Worm (Caenorhabditis elegans) whole organism, L4 larva: ENCODE results near the gene T06C12.12.

ENCODE experiments used
- D1046.2 ChIP-seq: fragments of 200-800 bp; sonication (Bioruptor generic); IDR thresholded peaks from 2 replicates; pipeline ENCODE4 v1.3.6; 2022; ENCODE audit warnings: missing genetic modification characterization, missing compliant biosample characterization
- F10B5.3 ChIP-seq: sonication (generic microtip); optimal IDR thresholded peaks from 2 replicates; lab custom pipeline; 2016; ENCODE audit warnings: mild to moderate bottlenecking, missing genetic modification characterization, missing compliant biosample characterization
- F26F4.8 ChIP-seq: fragments of 200-800 bp; sonication (Bioruptor generic); conservative IDR thresholded peaks from 2 replicates; pipeline ENCODE4 v1.3.6; 2022; ENCODE audit warnings: missing genetic modification characterization, missing compliant biosample characterization
- F37D6.2 ChIP-seq: sonication (generic microtip); optimal IDR thresholded peaks from 2 replicates; lab custom pipeline; 2016; ENCODE audit warnings: mild to moderate bottlenecking, missing genetic modification characterization, missing compliant biosample characterization
- F44E2.7 ChIP-seq: fragments of 200-800 bp; sonication (Bioruptor generic); IDR thresholded peaks from 2 replicates; pipeline ENCODE4 v2.1.2; 2022; ENCODE audit warnings: missing genetic modification characterization, missing compliant biosample characterization
- R02D3.7 ChIP-seq: fragments of 150-350 bp; sonication (generic microtip); optimal IDR thresholded peaks from 3 replicates; lab custom pipeline; 2014; ENCODE audit warnings: missing biosample characterization, missing genetic modification characterization
- T20F7.1 ChIP-seq: fragments of 200-800 bp; sonication (Bioruptor generic); optimal IDR thresholded peaks from 2 replicates; lab custom pipeline; 2018; ENCODE audit warnings: mild to moderate bottlenecking, missing genetic modification characterization, missing compliant biosample characterization
- T26A8.4 ChIP-seq: fragments of 200-800 bp; sonication (Bioruptor generic); IDR thresholded peaks from 2 replicates; pipeline ENCODE4 v1.3.6; 2022; ENCODE audit warnings: missing genetic modification characterization, missing compliant biosample characterization
- ZK337.2 ChIP-seq: fragments of 200-800 bp; sonication (Bioruptor generic); IDR thresholded peaks from 2 replicates; pipeline ENCODE4 v1.3.6; 2022; ENCODE audit warnings: missing genetic modification reagents, missing genetic modification characterization, missing compliant biosample characterization
- aha-1 ChIP-seq: fragments of 150-350 bp; peaks from one replicate; lab custom pipeline; 2014; ENCODE audit warnings: missing biosample characterization, missing genetic modification characterization
- ama-1 ChIP-seq: fragments of 150-350 bp; optimal IDR thresholded peaks from 2 replicates; lab custom pipeline; 2014; ENCODE audit warnings: inconsistent platforms, mixed read lengths
- ceh-28 ChIP-seq: fragments of 150-350 bp; optimal IDR thresholded peaks from 2 replicates; lab custom pipeline; 2014; ENCODE audit warnings: missing biosample characterization, missing genetic modification reagents, missing genetic modification characterization
- ceh-32 ChIP-seq: sonication (generic microtip); optimal IDR thresholded peaks from 2 replicates; lab custom pipeline; 2016; ENCODE audit warnings: mild to moderate bottlenecking, missing genetic modification characterization, missing compliant biosample characterization; ENCODE audit not compliant: poor library complexity
- ceh-44 ChIP-seq: fragments of 200-800 bp; sonication (Bioruptor generic); IDR thresholded peaks from 2 replicates; pipeline ENCODE4 v1.3.6; 2022; ENCODE audit warnings: missing genetic modification reagents, missing genetic modification characterization, missing compliant biosample characterization
- daf-12 ChIP-seq: fragments of 150-350 bp; optimal IDR thresholded peaks from 2 replicates; lab custom pipeline; 2014; ENCODE audit warnings: missing biosample characterization, missing genetic modification reagents, missing genetic modification characterization
- daf-16 ChIP-seq, 3 experiments: sonication (generic microtip); optimal IDR thresholded peaks; 2 replicates each; lab custom pipeline; 2016 to 2017; ENCODE audit warnings: missing genetic modification characterization in 3 of 3, missing genetic modification reagents in 3 of 3, mild to moderate bottlenecking in 2 of 3, missing compliant biosample characterization in 2 of 3, missing biosample characterization in 1 of 3, moderate library complexity in 1 of 3
- dmd-6 ChIP-seq: fragments of 200-800 bp; sonication (Bioruptor generic); IDR thresholded peaks from 2 replicates; pipeline ENCODE4 v1.3.6; 2022; ENCODE audit warnings: missing genetic modification reagents, missing genetic modification characterization, missing compliant biosample characterization
- dmd-8 ChIP-seq: fragments of 200-800 bp; sonication (Bioruptor generic); IDR thresholded peaks from 2 replicates; pipeline ENCODE4 v1.3.6; 2022; ENCODE audit warnings: missing genetic modification characterization, missing compliant biosample characterization
- dpl-1 ChIP-seq: fragments of 150-350 bp; optimal IDR thresholded peaks from 2 replicates; lab custom pipeline; 2014; ENCODE audit warnings: missing biosample characterization, missing genetic modification reagents, missing genetic modification characterization
- duxl-1 ChIP-seq: sonication (generic microtip); optimal IDR thresholded peaks from 2 replicates; lab custom pipeline; 2016; ENCODE audit warnings: mild to moderate bottlenecking, missing genetic modification characterization, moderate library complexity, missing compliant biosample characterization; ENCODE audit not compliant: poor library complexity
- egl-27 ChIP-seq: sonication (generic microtip); optimal IDR thresholded peaks from 3 replicates; lab custom pipeline; 2017; ENCODE audit warnings: missing biosample characterization, missing genetic modification reagents, missing genetic modification characterization
- hlh-11 ChIP-seq: fragments of 200-800 bp; sonication (Bioruptor generic); optimal IDR thresholded peaks from 2 replicates; lab custom pipeline; 2018; ENCODE audit warnings: mild to moderate bottlenecking, missing genetic modification characterization, missing compliant biosample characterization
- hlh-30 ChIP-seq: sonication (generic microtip); optimal IDR thresholded peaks from 2 replicates; lab custom pipeline; 2017; ENCODE audit warnings: antibody characterized with exemption, mild to moderate bottlenecking, missing genetic modification characterization, missing compliant biosample characterization; ENCODE audit not compliant: insufficient read depth
- lim-7 ChIP-seq: fragments of 200-800 bp; sonication (Bioruptor generic); IDR thresholded peaks from 2 replicates; pipeline ENCODE4 v1.3.6; 2022; ENCODE audit warnings: missing genetic modification characterization, missing compliant biosample characterization
- lin-1 ChIP-seq: fragments of 200-800 bp; sonication (Bioruptor generic); IDR thresholded peaks from 2 replicates; pipeline ENCODE4 v1.3.6; 2022; ENCODE audit warnings: missing genetic modification reagents, missing genetic modification characterization, missing compliant biosample characterization
- lin-13 ChIP-seq: fragments of 150-350 bp; optimal IDR thresholded peaks from 2 replicates; lab custom pipeline; 2014; ENCODE audit warnings: missing biosample characterization, missing genetic modification reagents, missing genetic modification characterization
- lin-15B ChIP-seq: fragments of 150-350 bp; sonication (generic microtip); optimal IDR thresholded peaks from 3 replicates; lab custom pipeline; 2014; ENCODE audit warnings: missing biosample characterization, missing genetic modification characterization
- lin-38 ChIP-seq: fragments of 200-800 bp; sonication (Bioruptor generic); IDR thresholded peaks from 2 replicates; pipeline ENCODE4 v1.3.6; 2022; ENCODE audit warnings: missing genetic modification reagents, missing genetic modification characterization, missing compliant biosample characterization
- lir-3 ChIP-seq: sonication (generic microtip); optimal IDR thresholded peaks from 2 replicates; lab custom pipeline; 2016; ENCODE audit warnings: mild to moderate bottlenecking, missing genetic modification characterization, missing compliant biosample characterization
- lsy-2 ChIP-seq, 2 experiments: fragments of 150-350 bp in 1 of 2; sonication (generic microtip) in 1 of 2; optimal IDR thresholded peaks; 2 replicates each; lab custom pipeline; 2014 to 2017; ENCODE audit warnings: missing biosample characterization in 2 of 2, missing genetic modification characterization in 2 of 2
- madf-5 ChIP-seq, 2 experiments: fragments of 200-800 bp; sonication (Bioruptor generic); IDR thresholded peaks; 2 replicates each; pipeline ENCODE4 v1.3.6; 2022; ENCODE audit warnings: missing compliant biosample characterization in 2 of 2, missing genetic modification characterization in 2 of 2
- mdt-29 ChIP-seq: fragments of 200-800 bp; sonication (Bioruptor generic); IDR thresholded peaks from 2 replicates; pipeline ENCODE4 v1.3.6; 2022; ENCODE audit warnings: missing genetic modification reagents, missing genetic modification characterization, missing compliant biosample characterization
- mep-1 ChIP-seq: fragments of 150-350 bp; sonication (generic microtip); optimal IDR thresholded peaks from 3 replicates; lab custom pipeline; 2014; ENCODE audit warnings: missing biosample characterization, missing genetic modification characterization
- mes-2 ChIP-seq: sonication (generic microtip); optimal IDR thresholded peaks from 2 replicates; lab custom pipeline; 2016; ENCODE audit warnings: missing genotype, mild to moderate bottlenecking, missing genetic modification characterization, missing compliant biosample characterization; ENCODE audit not compliant: poor library complexity, severe bottlenecking
- nhr-111 ChIP-seq: fragments of 200-800 bp; sonication (Bioruptor generic); optimal IDR thresholded peaks from 2 replicates; lab custom pipeline; 2018; ENCODE audit warnings: mild to moderate bottlenecking, missing genetic modification characterization, missing compliant biosample characterization
- nhr-237 ChIP-seq: sonication (generic microtip); optimal IDR thresholded peaks from 2 replicates; lab custom pipeline; 2017; ENCODE audit warnings: missing biosample characterization, missing genetic modification characterization
- nhr-28 ChIP-seq: fragments of 150-350 bp; optimal IDR thresholded peaks from 2 replicates; lab custom pipeline; 2014; ENCODE audit warnings: missing biosample characterization, missing genetic modification characterization
- php-3 ChIP-seq: fragments of 200-800 bp; sonication (Bioruptor generic); IDR thresholded peaks from 2 replicates; pipeline ENCODE4 v1.3.6; 2022; ENCODE audit warnings: missing genetic modification reagents, missing genetic modification characterization, missing compliant biosample characterization
- pqm-1 ChIP-seq: sonication (generic microtip); optimal IDR thresholded peaks from 2 replicates; lab custom pipeline; 2017; ENCODE audit warnings: missing biosample characterization, missing genetic modification characterization
- rbr-2 ChIP-seq: sonication (generic microtip); optimal IDR thresholded peaks from 2 replicates; lab custom pipeline; 2016; ENCODE audit warnings: missing genotype, missing genetic modification characterization, missing compliant biosample characterization
- sdz-12 ChIP-seq: fragments of 200-800 bp; sonication (Bioruptor generic); optimal IDR thresholded peaks from 2 replicates; lab custom pipeline; 2018; ENCODE audit warnings: mild to moderate bottlenecking, missing genetic modification characterization, missing compliant biosample characterization
- set-16 ChIP-seq: fragments of 200-800 bp; sonication (Bioruptor generic); IDR thresholded peaks from 2 replicates; pipeline ENCODE4 v1.3.6; 2022; ENCODE audit warnings: missing genetic modification reagents, missing genetic modification characterization, missing compliant biosample characterization
- skn-1 ChIP-seq: fragments of 150-350 bp; optimal IDR thresholded peaks from 2 replicates; lab custom pipeline; 2014; ENCODE audit warnings: missing biosample characterization, missing genetic modification characterization
- snpc-1.2 ChIP-seq: fragments of 200-800 bp; sonication (Bioruptor generic); IDR thresholded peaks from 2 replicates; pipeline ENCODE4 v1.3.6; 2022; ENCODE audit warnings: missing genetic modification reagents, missing genetic modification characterization, missing compliant biosample characterization
- unc-62 ChIP-seq, 3 experiments: fragments of 150-350 bp in 1 of 3; sonication (generic microtip); optimal IDR thresholded peaks in 2 of 3; peaks in 1 of 3; 1 replicate in 1 of 3; 2 replicates in 2 of 3; lab custom pipeline; 2014 to 2017; ENCODE audit warnings: missing biosample characterization in 3 of 3, missing genetic modification characterization in 3 of 3, missing genetic modification reagents in 3 of 3, missing genotype in 1 of 3
- zag-1 ChIP-seq: fragments of 150-350 bp; optimal IDR thresholded peaks from 2 replicates; lab custom pipeline; 2014; ENCODE audit warnings: missing biosample characterization, missing genetic modification characterization
- zfp-2 ChIP-seq: sonication (generic microtip); optimal IDR thresholded peaks from 2 replicates; lab custom pipeline; 2016; ENCODE audit warnings: mild to moderate bottlenecking, missing genetic modification characterization, missing compliant biosample characterization
- zfp-3 ChIP-seq: fragments of 200-800 bp; sonication (Bioruptor generic); conservative IDR thresholded peaks from 2 replicates; pipeline ENCODE4 v1.3.6; 2022; ENCODE audit warnings: missing genetic modification reagents, missing genetic modification characterization, missing compliant biosample characterization
- ztf-11 ChIP-seq: fragments of 150-350 bp; optimal IDR thresholded peaks from 2 replicates; lab custom pipeline; 2014; ENCODE audit warnings: missing biosample characterization, missing genetic modification characterization
- ztf-7 ChIP-seq: fragments of 150-350 bp; optimal IDR thresholded peaks from 2 replicates; lab custom pipeline; 2014; ENCODE audit warnings: missing biosample characterization, missing genetic modification characterization

The T06C12.12 gene

ce11 chrV:15880033-15880432 is 11.8 kb upstream of the T06C12.12 start (continued):
- no peak for TF ChIP-seq daf-12 (tag; lab: Kevin White, UChicago)
- TF ChIP-seq F26F4.8 (GFP tag; lab: Robert Waterston, UW): no peak
- no peak for TF ChIP-seq F10B5.3 (tag; lab: Kevin White, UChicago)
- no peak for TF ChIP-seq lim-7 (GFP tag; lab: Robert Waterston, UW)
- no peak for TF ChIP-seq R02D3.7 (tag; lab: Kevin White, UChicago)
- TF ChIP-seq ama-1: no peak
- TF ChIP-seq aha-1 (tag; lab: Kevin White, UChicago): no peak
- TF ChIP-seq nhr-28 (tag; lab: Kevin White, UChicago): peak; percentile 81
- no peak for TF ChIP-seq egl-27 (tag; lab: Kevin White, UChicago)
- TF ChIP-seq dpl-1: no peak
- TF ChIP-seq ceh-32 (tag; lab: Kevin White, UChicago): no peak
- TF ChIP-seq rbr-2 (tag; lab: Kevin White, UChicago): no peak
- TF ChIP-seq hlh-30: peak; percentile 40
- no peak for TF ChIP-seq snpc-1.2 (GFP tag; lab: Robert Waterston, UW)
- no peak for TF ChIP-seq zag-1
- TF ChIP-seq ZK337.2 (GFP tag; lab: Robert Waterston, UW): no peak
- no peak for TF ChIP-seq zfp-2 (tag; lab: Kevin White, UChicago)
- TF ChIP-seq lin-38 (GFP tag; lab: Robert Waterston, UW): no peak
- TF ChIP-seq nhr-111 (GFP tag; lab: Kevin White, UChicago): no peak
- no peak for TF ChIP-seq T20F7.1

DNA sequence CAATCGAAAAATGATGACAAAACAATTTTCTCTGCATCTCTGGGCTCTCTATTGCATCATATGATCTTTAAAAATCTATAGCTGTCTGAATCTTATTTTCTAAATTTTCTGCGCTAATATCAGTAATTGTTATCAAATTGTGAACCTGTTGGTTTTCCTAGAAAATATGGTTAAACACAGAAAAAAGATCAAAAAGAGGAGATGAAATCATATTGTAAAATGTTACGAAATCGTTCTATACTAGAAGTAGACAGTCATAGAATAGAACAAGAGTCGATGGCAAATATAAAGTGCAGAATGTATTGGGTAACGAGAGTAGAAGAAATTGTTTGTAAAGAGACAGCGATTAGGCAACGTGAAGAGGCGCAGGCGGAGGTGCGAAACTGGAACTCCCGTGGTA is 11.2 kb upstream of the T06C12.12 start:
- TF ChIP-seq ceh-28 (no peak), mep-1 (peak; percentile 50), mdt-29 (no peak), T26A8.4 (GFP tag; lab: Robert Waterston, UW) (no peak), ama-1 (no peak), hlh-11 (tag; lab: Kevin White, UChicago) (peak; percentile 78), dpl-1 (no peak), ceh-44 (no peak), F37D6.2 (tag; lab: Kevin White, UChicago) (no peak), F26F4.8 (GFP tag; lab: Robert Waterston, UW) (no peak), lir-3 (tag; lab: Kevin White, UChicago) (no peak), F44E2.7 (GFP tag; lab: Robert Waterston, UW) (no peak), nhr-237 (tag; lab: Kevin White, UChicago) (no peak), nhr-111 (GFP tag; lab: Kevin White, UChicago) (no peak), lin-1 (0 out of 2 replicates have a peak, but pooled peaks have one; percentile 12), unc-62 (GFP tag; optimal IDR thresholded peaks at IDR 0.05 in 1 of 2; lab: Kevin White, UChicago) (no peak), unc-62 (tag; optimal IDR thresholded peaks at IDR 0.05; lab: Kevin White, UChicago) (no peak), dmd-8 (no peak), pqm-1 (tag; lab: Kevin White, UChicago) (peak; percentile 17), D1046.2 (GFP tag; lab: Robert Waterston, UW) (no peak), ztf-7 (peak; percentile 95), madf-5 (GFP tag; IDR thresholded peaks at IDR 0.05; lab: Robert Waterston, UW) (no peak), mes-2 (tag; lab: Kevin White, UChicago) (peak; percentile 38), daf-16 (GFP tag; optimal IDR thresholded peaks at IDR 0.05; lab: Kevin White, UChicago) (no peak), daf-16 (tag; optimal IDR thresholded peaks at IDR 0.05; lab: Kevin White, UChicago) (peak; percentile 61), lin-13 (GFP tag; lab: Kevin White, UChicago) (no peak), lin-15B (tag; lab: Kevin White, UChicago) (no peak), zfp-3 (GFP tag; lab: Robert Waterston, UW) (no peak), set-16 (no peak), duxl-1 (no peak), php-3 (GFP tag; lab: Robert Waterston, UW) (no peak), ztf-11 (tag; lab: Kevin White, UChicago) (no peak), skn-1 (no peak), sdz-12 (GFP tag; lab: Kevin White, UChicago) (no peak), dmd-6 (GFP tag; lab: Robert Waterston, UW) (peak; percentile 87), lsy-2 (tag; optimal IDR thresholded peaks at IDR 0.05; lab: Kevin White, UChicago) (peak; percentile 51 to 60)
